Worm (Caenorhabditis elegans): ENCODE measurements around the gene T26C11.9.

T26C11.9 gene

DNA sequence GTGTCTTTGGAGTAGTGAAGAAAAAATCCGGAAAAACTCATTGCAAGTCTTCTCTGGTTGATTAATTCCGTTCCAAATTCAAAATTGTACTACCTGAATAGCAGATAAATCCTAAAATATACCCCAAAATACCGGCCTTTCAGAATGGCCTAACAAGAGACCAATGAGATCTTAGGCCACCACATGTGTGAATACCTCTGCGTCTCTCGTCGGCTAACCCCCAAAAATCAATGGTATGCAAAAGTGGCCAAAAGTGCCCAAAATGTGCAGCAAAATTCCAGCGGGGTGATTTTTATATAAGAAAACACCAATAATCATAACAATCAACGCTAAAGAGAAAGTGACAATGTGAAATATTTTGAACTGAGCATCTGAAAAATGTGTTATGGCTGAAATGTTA, at the start of gene T26C11.9:
Gene T26C11.9 (minus strand): TSS at position 254 of the 400 bp plus-strand sequence.
- TF ChIP-seq lin-39 (tag; optimal IDR thresholded peaks at IDR 0.05) (no peak), nhr-25 (tag; optimal IDR thresholded peaks at IDR 0.05) (peak; percentile 27), ceh-28 (tag; optimal IDR thresholded peaks at IDR 0.05) (peak; percentile 73), hmg-11 (tag; optimal IDR thresholded peaks at IDR 0.05) (peak; percentile 75), pha-4 (tag; optimal IDR thresholded peaks at IDR 0.05) (peak; percentile 45), nhr-237 (tag; optimal IDR thresholded peaks at IDR 0.05) (no peak), jun-1 (tag; optimal IDR thresholded peaks at IDR 0.05) (no peak), pqm-1 (tag; optimal IDR thresholded peaks at IDR 0.05) (no peak), nfya-1 (tag; optimal IDR thresholded peaks at IDR 0.05; ENCODE audit: insufficient read depth) (peak; percentile 52), lsy-12 (tag; optimal IDR thresholded peaks at IDR 0.05) (no peak), elt-1 (tag; optimal IDR thresholded peaks at IDR 0.05) (no peak), ztf-11 (tag; optimal IDR thresholded peaks at IDR 0.05) (no peak), nhr-23 (tag; optimal IDR thresholded peaks at IDR 0.05) (peak; percentile 22), nhr-28 (tag; optimal IDR thresholded peaks at IDR 0.05) (no peak), mdl-1 (tag; optimal IDR thresholded peaks at IDR 0.05) (no peak), eor-1 (tag; optimal IDR thresholded peaks at IDR 0.05) (no peak), lin-15B (tag; optimal IDR thresholded peaks at IDR 0.05) (peak; percentile 75), nhr-77 (tag; optimal IDR thresholded peaks at IDR 0.05) (no peak), zag-1 (tag; optimal IDR thresholded peaks at IDR 0.05) (no peak)

DNA sequence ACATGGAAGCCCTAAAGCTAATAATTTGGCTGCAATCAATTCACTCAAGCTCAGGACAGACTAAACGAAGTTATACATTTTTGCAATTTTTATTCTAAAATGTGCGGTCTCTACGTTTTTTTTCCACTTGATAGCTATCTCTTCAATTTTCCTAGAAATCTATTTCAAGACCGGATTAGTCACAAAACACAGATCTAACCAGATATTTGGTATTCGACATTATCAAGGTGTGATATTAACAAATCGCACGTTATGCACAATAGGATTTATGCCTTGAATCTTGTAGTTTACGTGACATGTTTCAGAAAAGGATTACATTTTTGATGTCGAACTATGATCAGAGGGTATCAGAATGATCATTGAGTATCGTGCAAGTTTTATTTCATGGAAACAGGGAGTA, 47.8 kb upstream of the T26C11.9 start:
- TF ChIP-seq R02D3.7 (tag; optimal IDR thresholded peaks at IDR 0.05) (no peak), lin-39 (tag; optimal IDR thresholded peaks at IDR 0.05) (no peak), nhr-67 (tag; optimal IDR thresholded peaks at IDR 0.05) (no peak), egl-27 (tag; optimal IDR thresholded peaks at IDR 0.05) (no peak)

DNA sequence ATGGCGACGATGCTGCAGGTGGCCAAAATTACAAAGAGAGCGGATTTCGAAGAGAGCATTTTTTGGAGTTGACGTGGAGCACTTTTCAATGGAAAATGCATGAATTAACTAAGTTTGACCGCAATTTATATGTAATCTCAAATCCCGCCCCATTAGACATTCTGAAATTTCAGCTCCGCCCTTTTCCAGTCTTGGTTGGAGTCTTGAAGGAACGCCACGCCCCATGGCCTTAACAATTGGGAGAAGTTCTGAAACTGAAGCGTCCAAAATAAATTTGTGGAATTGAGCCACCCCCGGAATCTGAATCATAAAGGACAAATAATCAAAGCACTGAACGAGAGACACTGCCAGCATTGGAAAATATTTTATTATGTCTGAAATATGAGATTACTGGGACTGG, 43.6 kb upstream of the T26C11.9 start, which contains the start of gene B0294.1:
Gene B0294.1 (minus strand): TSS at position 101 of the 400 bp plus-strand sequence.
- TF ChIP-seq fkh-10 (GFP tag; optimal IDR thresholded peaks at IDR 0.05) (no peak), daf-12 (tag; optimal IDR thresholded peaks at IDR 0.05) (no peak), nfya-1 (tag; optimal IDR thresholded peaks at IDR 0.05; ENCODE audit: insufficient read depth) (no peak), nhr-77 (tag; optimal IDR thresholded peaks at IDR 0.05) (no peak), unc-62 (GFP tag; optimal IDR thresholded peaks at IDR 0.05) (no peak), tbx-2 (tag; optimal IDR thresholded peaks at IDR 0.05) (no peak), egl-27 (tag; optimal IDR thresholded peaks at IDR 0.05) (no peak), lin-39 (tag; optimal IDR thresholded peaks at IDR 0.05) (no peak), nhr-11 (tag; optimal IDR thresholded peaks at IDR 0.05) (no peak), ztf-11 (tag; optimal IDR thresholded peaks at IDR 0.05) (no peak), nhr-28 (tag; optimal IDR thresholded peaks at IDR 0.05) (no peak)

DNA sequence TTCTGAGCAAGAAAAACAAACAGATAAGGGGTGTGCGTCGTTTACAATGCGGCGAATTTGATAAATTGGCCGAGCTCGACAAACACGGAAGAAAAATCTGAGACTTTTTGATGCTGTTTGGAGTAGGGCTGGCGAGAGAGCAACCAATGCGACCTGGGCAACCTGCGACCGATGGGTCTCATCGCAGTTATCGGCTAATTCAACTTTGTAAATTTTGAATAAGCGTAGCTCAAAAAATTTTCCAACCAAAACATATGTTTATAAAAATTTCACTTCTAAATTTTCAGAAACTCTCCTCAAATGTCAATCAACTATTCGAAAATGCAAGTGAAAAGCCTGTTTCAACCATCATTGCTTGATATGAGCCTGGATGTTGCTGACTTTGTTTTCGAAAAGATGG, 38.2 kb upstream of the T26C11.9 start, which contains the start of gene B0294.3:
Gene B0294.3 (plus strand): TSS at position 301 of the 400 bp plus-strand sequence.
- TF ChIP-seq ama-1 (optimal IDR thresholded peaks at IDR 0.05), result no peak
- TF ChIP-seq nhr-23 (tag; optimal IDR thresholded peaks at IDR 0.05), result no peak
- TF ChIP-seq elt-3 (tag; optimal IDR thresholded peaks at IDR 0.05), result no peak
- TF ChIP-seq ztf-11 (tag; optimal IDR thresholded peaks at IDR 0.05), result no peak
- TF ChIP-seq egl-5 (tag; optimal IDR thresholded peaks at IDR 0.05), result no peak
- TF ChIP-seq tbx-2 (tag; optimal IDR thresholded peaks at IDR 0.05), result no peak
- no peak for TF ChIP-seq egl-27 (tag; optimal IDR thresholded peaks at IDR 0.05)
- no peak for TF ChIP-seq fkh-10 (GFP tag; optimal IDR thresholded peaks at IDR 0.05)
- no peak for TF ChIP-seq ceh-82 (tag; optimal IDR thresholded peaks at IDR 0.05)
- no peak for TF ChIP-seq daf-12 (tag; optimal IDR thresholded peaks at IDR 0.05)
- no peak for TF ChIP-seq lin-39 (tag; optimal IDR thresholded peaks at IDR 0.05)
- TF ChIP-seq aly-2 (tag; optimal IDR thresholded peaks at IDR 0.05), result no peak
- TF ChIP-seq elt-2 (tag; optimal IDR thresholded peaks at IDR 0.05), result no peak
- TF ChIP-seq ztf-4 (tag; optimal IDR thresholded peaks at IDR 0.05), result no peak
- no peak for TF ChIP-seq skn-1 (tag; optimal IDR thresholded peaks at IDR 0.05)

DNA sequence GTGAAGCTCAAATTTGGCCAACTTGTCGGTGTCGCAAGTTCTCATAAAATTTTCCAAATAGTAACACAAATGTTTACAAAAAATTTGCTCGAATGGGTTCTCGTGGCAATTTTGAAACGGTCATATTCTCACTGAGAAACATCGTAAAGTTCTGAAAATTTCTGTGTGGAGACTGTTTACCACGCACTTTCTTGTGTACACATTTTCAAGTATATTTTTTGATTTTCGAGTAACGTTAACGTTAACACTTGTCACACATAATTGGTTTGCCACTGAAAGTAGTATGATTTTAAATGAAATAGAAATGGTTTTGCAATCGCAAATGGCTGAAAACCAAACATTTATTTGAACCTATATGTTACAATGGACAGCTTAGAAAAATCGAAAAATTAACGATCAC, 37.2 kb upstream of the T26C11.9 start:
- no peak for TF ChIP-seq zag-1 (tag; optimal IDR thresholded peaks at IDR 0.05)

Data from whole organism, L3 larva.